Fruit fly (Drosophila melanogaster) Kc167 (cell line): ENCODE data around the gene CG13998.

Experiments
- Myc ChIP-seq: fragments of >200 bp; optimal IDR thresholded peaks from 2 replicates; lab custom pipeline; 2017; ENCODE audit warnings: missing external identifiers
- Sin3A ChIP-seq: fragments of >200 bp; optimal IDR thresholded peaks from 2 replicates; lab custom pipeline; 2018; ENCODE audit warnings: missing external identifiers
- h ChIP-seq: fragments of >200 bp; optimal IDR thresholded peaks from 3 replicates; lab custom pipeline; 2018; ENCODE audit warnings: missing external identifiers
- psq ChIP-seq: fragments of >200 bp; optimal IDR thresholded peaks from 2 replicates; lab custom pipeline; 2017; ENCODE audit warnings: missing external identifiers

dm6 chr2L:5963251-5963650 is 6.6 kb upstream of the CG13998 start:
- TF ChIP-seq h (lab: Kevin White, UChicago) (no peak), psq (lab: Kevin White, UChicago) (no peak), Sin3A (lab: Kevin White, UChicago) (no peak), Myc (lab: Kevin White, UChicago) (no peak)
